Fruit fly (Drosophila melanogaster): ENCODE data around the gene Zw10.

Zw10 gene

DNA sequence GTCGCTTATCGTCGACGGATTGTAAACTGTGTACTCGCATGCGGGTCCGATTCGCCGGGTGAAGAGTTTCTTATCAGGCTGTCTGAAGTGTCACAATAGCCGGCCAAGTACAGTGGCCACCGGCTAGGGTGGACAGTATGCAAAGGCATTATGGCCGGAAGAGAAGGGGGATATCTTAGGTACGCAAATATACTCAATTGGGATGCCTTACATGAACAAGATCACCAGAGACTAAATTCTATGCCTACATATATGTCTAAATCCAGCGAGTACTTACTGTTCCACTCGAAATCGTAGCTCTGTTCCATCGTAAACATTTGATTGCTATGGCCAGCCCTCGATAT lies 10.3 kb upstream of the Zw10 start (continued):
- TF ChIP-seq Atf3 (GFP tag; optimal IDR thresholded peaks at IDR 0.05) (peak; percentile 78), Rfx (GFP tag; IDR thresholded peaks at IDR 0.05) (peak; percentile 98), CG15269 (tag; optimal IDR thresholded peaks at IDR 0.05) (peak; percentile 93), schlank (tag; optimal IDR thresholded peaks at IDR 0.05) (peak; percentile 92), C15 (GFP tag; IDR thresholded peaks at IDR 0.05) (peak; percentile 67; the same call in 1 of the 3 replicates), CG3726 (GFP tag; IDR thresholded peaks at IDR 0.05) (peak; percentile 87), CG13287 (GFP tag; IDR thresholded peaks at IDR 0.05; ENCODE audit: partially characterized antibody) (no peak), repo (GFP tag; optimal IDR thresholded peaks at IDR 0.05) (peak; percentile 92), CG6272 (GFP tag; IDR thresholded peaks at IDR 0.05) (peak; percentile 94), Meics (GFP tag; optimal IDR thresholded peaks at IDR 0.05) (peak; percentile 95), grau (tag; optimal IDR thresholded peaks at IDR 0.05) (peak; percentile 98), CG4282 (GFP tag; optimal IDR thresholded peaks at IDR 0.05) (peak; percentile 55), ac (GFP tag; optimal IDR thresholded peaks at IDR 0.05) (peak; percentile 36), CG14710 (tag; optimal IDR thresholded peaks at IDR 0.05) (peak; percentile 57), CG3847 (GFP tag; IDR thresholded peaks at IDR 0.05) (peak; percentile 93), maf-S (GFP tag; optimal IDR thresholded peaks at IDR 0.05) (peak; percentile 88), B-H1 (GFP tag; IDR thresholded peaks at IDR 0.05) (peak; percentile 91), Scr (GFP tag; IDR thresholded peaks at IDR 0.05; ENCODE audit: partially characterized antibody) (no peak), ato (GFP tag; IDR thresholded peaks at IDR 0.05; ENCODE audit: partially characterized antibody) (no peak), pzg (GFP tag; optimal IDR thresholded peaks at IDR 0.05) (peak; percentile 38), CG2199 (GFP tag; IDR thresholded peaks at IDR 0.05) (peak; percentile 80; the same call in 2 of the 3 replicates), HLH4C (GFP tag; IDR thresholded peaks at IDR 0.05; ENCODE audit: partially characterized antibody) (no peak), vnd (GFP tag; IDR thresholded peaks at IDR 0.05; ENCODE audit: partially characterized antibody) (peak; percentile 55; the same call in 2 of the 3 replicates), CG11695 (GFP tag; IDR thresholded peaks at IDR 0.05) (peak; percentile 94), Myb (GFP tag; optimal IDR thresholded peaks at IDR 0.05) (peak; percentile 78), CG17186 (GFP tag; optimal IDR thresholded peaks at IDR 0.05) (peak; percentile 47), Mes4 (GFP tag; optimal IDR thresholded peaks at IDR 0.05) (peak; percentile 64), Ada2b (GFP tag; IDR thresholded peaks at IDR 0.05) (peak; percentile 93), E2f1 (GFP tag; IDR thresholded peaks at IDR 0.05) (peak; percentile 94), CG10462 (GFP tag; optimal IDR thresholded peaks at IDR 0.05) (peak; percentile 66), inv (GFP tag; IDR thresholded peaks at IDR 0.05; ENCODE audit: partially characterized antibody) (no peak), CG18476 (GFP tag; optimal IDR thresholded peaks at IDR 0.05) (peak; percentile 83), CG1602 (GFP tag; optimal IDR thresholded peaks at IDR 0.05) (peak; percentile 82), CG11723 (GFP tag; optimal IDR thresholded peaks at IDR 0.05) (peak; percentile 78), ash1 (GFP tag; optimal IDR thresholded peaks at IDR 0.05) (peak; percentile 77), dm (GFP tag; optimal IDR thresholded peaks at IDR 0.05) (peak; percentile 70), bbx (GFP tag; IDR thresholded peaks at IDR 0.05; ENCODE audit: partially characterized antibody) (no peak), crp (GFP tag; optimal IDR thresholded peaks at IDR 0.05) (peak in 1 of 2 experiments; percentile 39), bigmax (GFP tag; optimal IDR thresholded peaks at IDR 0.05) (no peak), CG1024 (GFP tag; IDR thresholded peaks at IDR 0.05) (peak; percentile 85), CG8290 (GFP tag; optimal IDR thresholded peaks at IDR 0.05) (peak; percentile 46), CG8290 (tag; optimal IDR thresholded peaks at IDR 0.05) (peak in 1 of 2 experiments; percentile 99), nau (GFP tag; optimal IDR thresholded peaks at IDR 0.05) (no peak), klu (GFP tag; IDR thresholded peaks at IDR 0.05) (peak; percentile 87), Hr39 (optimal IDR thresholded peaks at IDR 0.05) (no peak), CG1529 (GFP tag; optimal IDR thresholded peaks at IDR 0.05) (peak; percentile 58), mam (GFP tag; optimal IDR thresholded peaks at IDR 0.05) (peak; percentile 97), hkb (optimal IDR thresholded peaks at IDR 0.05) (no peak), hkb (GFP tag; IDR thresholded peaks at IDR 0.05) (peak; percentile 93), lbe (GFP tag; optimal IDR thresholded peaks at IDR 0.05) (peak; percentile 94), CG8281 (tag; optimal IDR thresholded peaks at IDR 0.05) (peak; percentile 62), CG10959 (GFP tag; IDR thresholded peaks at IDR 0.05) (peak; percentile 86)
